Worm (Caenorhabditis elegans) whole organism, L4 larva: ENCODE results near the gene R10E9.4.

Experiments
- F26F4.8 ChIP-seq: fragments of 200-800 bp; sonication (Bioruptor generic); conservative IDR thresholded peaks from 2 replicates; pipeline ENCODE4 v1.3.6; 2022; ENCODE audit warnings: missing genetic modification characterization, missing compliant biosample characterization
- F37D6.2 ChIP-seq: sonication (generic microtip); optimal IDR thresholded peaks from 2 replicates; lab custom pipeline; 2016; ENCODE audit warnings: mild to moderate bottlenecking, missing genetic modification characterization, missing compliant biosample characterization
- F49E8.2 ChIP-seq: sonication (generic microtip); optimal IDR thresholded peaks from 2 replicates; lab custom pipeline; 2016; ENCODE audit warnings: missing compliant biosample characterization, mild to moderate bottlenecking, missing genetic modification characterization, borderline replicate concordance
- T26A8.4 ChIP-seq: fragments of 200-800 bp; sonication (Bioruptor generic); IDR thresholded peaks from 2 replicates; pipeline ENCODE4 v1.3.6; 2022; ENCODE audit warnings: missing genetic modification characterization, missing compliant biosample characterization
- Y5F2A.4 ChIP-seq: fragments of 200-800 bp; sonication (Bioruptor generic); optimal IDR thresholded peaks from 2 replicates; lab custom pipeline; 2018; ENCODE audit warnings: mild to moderate bottlenecking, missing genetic modification characterization, missing compliant biosample characterization
- aha-1 ChIP-seq: fragments of 150-350 bp; peaks from one replicate; lab custom pipeline; 2014; ENCODE audit warnings: missing biosample characterization, missing genetic modification characterization
- ama-1 ChIP-seq: fragments of 150-350 bp; optimal IDR thresholded peaks from 2 replicates; lab custom pipeline; 2014; ENCODE audit warnings: inconsistent platforms, mixed read lengths
- ceh-20 ChIP-seq: fragments of 200-800 bp; sonication (Bioruptor generic); IDR thresholded peaks from 2 replicates; pipeline ENCODE4 v1.3.6; 2022; ENCODE audit warnings: missing genetic modification reagents, missing genetic modification characterization, missing compliant biosample characterization
- ceh-28 ChIP-seq: fragments of 150-350 bp; optimal IDR thresholded peaks from 2 replicates; lab custom pipeline; 2014; ENCODE audit warnings: missing biosample characterization, missing genetic modification reagents, missing genetic modification characterization
- ceh-82 ChIP-seq: sonication (generic microtip); optimal IDR thresholded peaks from 2 replicates; lab custom pipeline; 2017; ENCODE audit warnings: missing biosample characterization, missing genetic modification characterization
- daf-16 ChIP-seq, 3 experiments: sonication (generic microtip); optimal IDR thresholded peaks; 2 replicates each; lab custom pipeline; 2016 to 2017; ENCODE audit warnings: missing genetic modification characterization in 3 of 3, missing genetic modification reagents in 3 of 3, mild to moderate bottlenecking in 2 of 3, missing compliant biosample characterization in 2 of 3, missing biosample characterization in 1 of 3, moderate library complexity in 1 of 3
- daf-8 ChIP-seq: fragments of 200-800 bp; sonication (Bioruptor generic); IDR thresholded peaks from 2 replicates; pipeline ENCODE4 v1.3.6; 2022; ENCODE audit warnings: missing genetic modification characterization, missing compliant biosample characterization
- dmd-9 ChIP-seq: fragments of 200-800 bp; sonication (Bioruptor generic); IDR thresholded peaks from 2 replicates; pipeline ENCODE4 v1.3.6; 2022; ENCODE audit warnings: missing genetic modification reagents, missing genetic modification characterization, missing compliant biosample characterization
- dpl-1 ChIP-seq: fragments of 150-350 bp; optimal IDR thresholded peaks from 2 replicates; lab custom pipeline; 2014; ENCODE audit warnings: missing biosample characterization, missing genetic modification reagents, missing genetic modification characterization
- duxl-1 ChIP-seq: sonication (generic microtip); optimal IDR thresholded peaks from 2 replicates; lab custom pipeline; 2016; ENCODE audit warnings: mild to moderate bottlenecking, missing genetic modification characterization, moderate library complexity, missing compliant biosample characterization; ENCODE audit not compliant: poor library complexity
- egl-43 ChIP-seq: fragments of 200-800 bp; sonication (Bioruptor generic); IDR thresholded peaks from 2 replicates; pipeline ENCODE4 v1.3.6; 2022; ENCODE audit warnings: missing genetic modification reagents, missing genetic modification characterization, missing compliant biosample characterization
- fkh-10 ChIP-seq: fragments of 150-350 bp; optimal IDR thresholded peaks from 2 replicates; lab custom pipeline; 2014; ENCODE audit warnings: missing biosample characterization, missing genetic modification reagents, missing genetic modification characterization
- gei-8 ChIP-seq: fragments of 200-800 bp; sonication (Bioruptor generic); optimal IDR thresholded peaks from 2 replicates; lab custom pipeline; 2018; ENCODE audit warnings: mild to moderate bottlenecking, missing genetic modification characterization, missing compliant biosample characterization
- hif-1 ChIP-seq, 2 experiments: sonication (generic microtip); optimal IDR thresholded peaks; 2 replicates each; lab custom pipeline; 2016 to 2017; ENCODE audit warnings: missing compliant biosample characterization in 2 of 2, missing genetic modification characterization in 2 of 2, missing genetic modification reagents in 2 of 2, missing genotype in 2 of 2, mild to moderate bottlenecking in 1 of 2
- hlh-11 ChIP-seq: fragments of 200-800 bp; sonication (Bioruptor generic); optimal IDR thresholded peaks from 2 replicates; lab custom pipeline; 2018; ENCODE audit warnings: mild to moderate bottlenecking, missing genetic modification characterization, missing compliant biosample characterization
- lin-1 ChIP-seq: fragments of 200-800 bp; sonication (Bioruptor generic); IDR thresholded peaks from 2 replicates; pipeline ENCODE4 v1.3.6; 2022; ENCODE audit warnings: missing genetic modification reagents, missing genetic modification characterization, missing compliant biosample characterization
- lin-13 ChIP-seq: fragments of 150-350 bp; optimal IDR thresholded peaks from 2 replicates; lab custom pipeline; 2014; ENCODE audit warnings: missing biosample characterization, missing genetic modification reagents, missing genetic modification characterization
- lin-38 ChIP-seq: fragments of 200-800 bp; sonication (Bioruptor generic); IDR thresholded peaks from 2 replicates; pipeline ENCODE4 v1.3.6; 2022; ENCODE audit warnings: missing genetic modification reagents, missing genetic modification characterization, missing compliant biosample characterization
- lir-3 ChIP-seq: sonication (generic microtip); optimal IDR thresholded peaks from 2 replicates; lab custom pipeline; 2016; ENCODE audit warnings: mild to moderate bottlenecking, missing genetic modification characterization, missing compliant biosample characterization
- lsy-2 ChIP-seq, 2 experiments: fragments of 150-350 bp in 1 of 2; sonication (generic microtip) in 1 of 2; optimal IDR thresholded peaks; 2 replicates each; lab custom pipeline; 2014 to 2017; ENCODE audit warnings: missing biosample characterization in 2 of 2, missing genetic modification characterization in 2 of 2
- madf-5 ChIP-seq, 2 experiments: fragments of 200-800 bp; sonication (Bioruptor generic); IDR thresholded peaks; 2 replicates each; pipeline ENCODE4 v1.3.6; 2022; ENCODE audit warnings: missing compliant biosample characterization in 2 of 2, missing genetic modification characterization in 2 of 2
- mdl-1 ChIP-seq, 2 experiments: fragments of 150-350 bp in 1 of 2; sonication (generic microtip) in 1 of 2; optimal IDR thresholded peaks; 2 replicates each; lab custom pipeline; 2014 to 2017; ENCODE audit warnings: missing biosample characterization in 2 of 2, missing genetic modification characterization in 2 of 2
- mes-2 ChIP-seq: sonication (generic microtip); optimal IDR thresholded peaks from 2 replicates; lab custom pipeline; 2016; ENCODE audit warnings: missing genotype, mild to moderate bottlenecking, missing genetic modification characterization, missing compliant biosample characterization; ENCODE audit not compliant: poor library complexity, severe bottlenecking
- mxl-3 ChIP-seq: fragments of 200-800 bp; sonication (Bioruptor generic); optimal IDR thresholded peaks from 2 replicates; lab custom pipeline; 2018; ENCODE audit warnings: mild to moderate bottlenecking, missing genetic modification characterization, missing compliant biosample characterization
- nhr-10 ChIP-seq: fragments of 150-350 bp; optimal IDR thresholded peaks from 2 replicates; lab custom pipeline; 2014; ENCODE audit warnings: missing biosample characterization, missing genetic modification characterization
- nhr-11 ChIP-seq: fragments of 150-350 bp; optimal IDR thresholded peaks from 2 replicates; lab custom pipeline; 2014; ENCODE audit warnings: missing biosample characterization, missing genetic modification characterization
- nhr-25 ChIP-seq: sonication (generic microtip); optimal IDR thresholded peaks from 2 replicates; lab custom pipeline; 2017; ENCODE audit warnings: missing genetic modification characterization, mild to moderate bottlenecking, missing compliant biosample characterization, antibody characterized with exemption, moderate library complexity, borderline replicate concordance; ENCODE audit not compliant: insufficient read depth
- nhr-6 ChIP-seq: fragments of 150-350 bp; optimal IDR thresholded peaks from 2 replicates; lab custom pipeline; 2014; ENCODE audit warnings: missing biosample characterization, missing genetic modification characterization
- pha-4 ChIP-seq, 2 experiments: fragments of 150-350 bp in 1 of 2; fragments of 200-800 bp in 1 of 2; sonication (Bioruptor generic) in 1 of 2; IDR thresholded peaks in 1 of 2; optimal IDR thresholded peaks in 1 of 2; 2 replicates each; pipeline versions ENCODE4 v1.3.6 to Lab custom; 2014 to 2022; ENCODE audit warnings: missing genetic modification characterization in 2 of 2, missing genetic modification reagents in 2 of 2, missing biosample characterization in 1 of 2, missing compliant biosample characterization in 1 of 2
- php-3 ChIP-seq: fragments of 200-800 bp; sonication (Bioruptor generic); IDR thresholded peaks from 2 replicates; pipeline ENCODE4 v1.3.6; 2022; ENCODE audit warnings: missing genetic modification reagents, missing genetic modification characterization, missing compliant biosample characterization
- rbr-2 ChIP-seq: sonication (generic microtip); optimal IDR thresholded peaks from 2 replicates; lab custom pipeline; 2016; ENCODE audit warnings: missing genotype, missing genetic modification characterization, missing compliant biosample characterization
- saeg-2 ChIP-seq: fragments of 200-800 bp; sonication (Bioruptor generic); IDR thresholded peaks from 2 replicates; pipeline ENCODE4 v1.3.6; 2022; ENCODE audit warnings: missing genetic modification reagents, missing genetic modification characterization, missing compliant biosample characterization
- set-16 ChIP-seq: fragments of 200-800 bp; sonication (Bioruptor generic); IDR thresholded peaks from 2 replicates; pipeline ENCODE4 v1.3.6; 2022; ENCODE audit warnings: missing genetic modification reagents, missing genetic modification characterization, missing compliant biosample characterization
- skn-1 ChIP-seq: fragments of 150-350 bp; optimal IDR thresholded peaks from 2 replicates; lab custom pipeline; 2014; ENCODE audit warnings: missing biosample characterization, missing genetic modification characterization
- spr-1 ChIP-seq: sonication (generic microtip); optimal IDR thresholded peaks from 2 replicates; lab custom pipeline; 2016; ENCODE audit warnings: mild to moderate bottlenecking, missing genetic modification characterization, missing compliant biosample characterization
- spr-3 ChIP-seq: fragments of 200-800 bp; sonication (Bioruptor generic); optimal IDR thresholded peaks from 2 replicates; lab custom pipeline; 2018; ENCODE audit warnings: mild to moderate bottlenecking, missing genetic modification characterization, missing compliant biosample characterization
- unc-130 ChIP-seq: sonication (generic microtip); optimal IDR thresholded peaks from 2 replicates; lab custom pipeline; 2016; ENCODE audit warnings: missing genetic modification reagents, missing genetic modification characterization, missing compliant biosample characterization
- unc-39 ChIP-seq: sonication (generic microtip); optimal IDR thresholded peaks from 2 replicates; lab custom pipeline; 2017; ENCODE audit warnings: missing biosample characterization, missing genetic modification characterization
- zip-11 ChIP-seq: fragments of 200-800 bp; sonication (Bioruptor generic); IDR thresholded peaks from 2 replicates; pipeline ENCODE4 v1.3.6; 2022; ENCODE audit warnings: missing genetic modification characterization, missing compliant biosample characterization
- zip-2 ChIP-seq: fragments of 150-350 bp; optimal IDR thresholded peaks from 2 replicates; lab custom pipeline; 2014; ENCODE audit warnings: missing biosample characterization, missing genetic modification characterization

Gene R10E9.4

DNA sequence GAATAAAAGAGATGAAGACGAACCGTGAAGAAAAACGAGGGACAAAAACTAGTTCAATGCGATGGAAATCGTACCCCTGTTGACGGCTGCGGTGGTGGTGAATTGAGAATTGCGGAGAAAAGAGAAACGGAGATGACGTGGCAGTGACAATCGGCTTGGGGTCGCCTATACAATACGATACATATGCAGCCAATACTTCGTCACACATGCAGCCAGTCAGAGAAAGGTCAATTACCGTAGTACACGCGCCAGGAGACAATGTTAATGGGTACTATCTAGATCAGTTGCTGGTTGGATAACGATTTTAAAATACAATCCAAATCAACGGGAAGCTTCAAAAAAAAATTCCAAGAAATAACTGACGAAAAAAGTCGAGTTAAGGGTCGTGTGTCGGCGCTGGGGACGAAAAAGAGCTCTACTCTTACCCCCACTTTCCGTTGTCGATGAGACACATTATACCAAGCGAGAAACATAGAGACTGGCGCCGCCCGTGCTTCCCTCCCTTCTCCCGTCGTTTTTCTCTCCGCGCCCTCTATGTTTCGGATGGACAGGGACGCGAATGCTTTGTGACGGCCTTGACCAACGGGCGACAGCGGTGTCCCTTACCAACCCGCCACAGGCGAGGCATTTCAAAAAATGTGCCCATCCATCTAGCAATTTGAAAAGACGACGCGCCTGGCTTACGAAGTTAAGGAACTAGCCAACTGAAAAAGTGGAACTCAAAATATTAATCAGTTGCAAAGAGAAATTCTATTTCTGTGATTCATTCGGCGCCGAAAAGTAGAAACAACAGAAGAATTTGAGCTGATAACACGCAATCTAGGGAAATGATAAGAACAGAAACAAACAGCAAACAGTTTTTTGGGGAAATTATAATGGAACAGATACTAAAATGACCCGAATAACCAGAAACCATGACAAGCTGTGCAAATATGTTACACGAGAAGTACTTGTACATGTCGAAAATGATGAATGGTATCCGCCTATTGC is 46.3 kb upstream of the R10E9.4 start (continued):
- no peak for TF ChIP-seq T26A8.4 (GFP tag; lab: Robert Waterston, UW)
- TF ChIP-seq spr-3 = no peak
- TF ChIP-seq dpl-1 (GFP tag; lab: Kevin White, UChicago) = peak; percentile 6
- no peak for TF ChIP-seq ceh-82
- no peak for TF ChIP-seq lir-3 (tag; lab: Kevin White, UChicago)
- peak; percentile 97 for TF ChIP-seq aha-1 (tag; lab: Kevin White, UChicago)
- TF ChIP-seq nhr-25 (tag; lab: Kevin White, UChicago) = no peak
- no peak for TF ChIP-seq daf-16 (GFP tag; optimal IDR thresholded peaks at IDR 0.05; lab: Kevin White, UChicago)
- TF ChIP-seq daf-16 (tag; optimal IDR thresholded peaks at IDR 0.05; lab: Kevin White, UChicago) = peak; percentile 52
- TF ChIP-seq Y5F2A.4 (GFP tag; lab: Kevin White, UChicago) = no peak

DNA sequence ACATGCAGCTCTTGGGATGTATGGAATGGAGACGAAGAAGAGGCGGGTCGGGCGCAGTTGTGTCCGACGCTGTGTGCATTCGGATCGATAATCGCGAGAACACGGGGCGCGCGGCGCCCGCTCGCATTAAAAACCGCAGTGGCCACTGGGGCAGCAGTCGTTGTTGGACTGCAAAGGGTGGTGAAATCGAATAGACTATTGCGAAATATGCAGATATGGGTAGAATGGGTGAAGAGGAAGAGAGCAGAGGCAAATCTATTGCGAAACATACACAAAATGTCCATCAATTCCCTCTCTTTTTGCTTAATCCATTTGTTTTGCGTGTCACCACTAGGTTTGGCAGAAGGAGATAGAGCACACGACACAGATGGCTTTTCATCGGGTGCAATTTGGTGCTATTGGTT is 45.5 kb upstream of the R10E9.4 start:
- TF ChIP-seq php-3 (GFP tag; lab: Robert Waterston, UW) (no peak), mes-2 (tag; lab: Kevin White, UChicago) (peak; percentile 64), egl-43 (GFP tag; lab: Robert Waterston, UW) (peak; percentile 80), fkh-10 (peak; percentile 47), zip-11 (GFP tag; lab: Robert Waterston, UW) (no peak), hif-1 (tag; optimal IDR thresholded peaks at IDR 0.05; lab: Kevin White, UChicago) (peak in 1 of 2 experiments; percentile 58), zip-2 (tag; lab: Kevin White, UChicago) (no peak), ceh-20 (peak; percentile 82), ama-1 (lab: Kevin White, UChicago) (no peak), hlh-11 (peak; percentile 57), F26F4.8 (GFP tag; lab: Robert Waterston, UW) (0 out of 2 replicates have a peak, but pooled peaks have one; percentile 34), nhr-6 (peak; percentile 36), lin-38 (peak; percentile 33), set-16 (GFP tag; lab: Robert Waterston, UW) (peak; percentile 68), madf-5 (GFP tag; IDR thresholded peaks at IDR 0.05; lab: Robert Waterston, UW) (no peak), ceh-28 (tag; lab: Kevin White, UChicago) (peak; percentile 76), lin-13 (GFP tag; lab: Kevin White, UChicago) (peak; percentile 71), F37D6.2 (tag; lab: Kevin White, UChicago) (peak; percentile 74), mxl-3 (GFP tag; lab: Kevin White, UChicago) (peak; percentile 26), aha-1 (tag; lab: Kevin White, UChicago) (peak; percentile 96), unc-39 (tag; lab: Kevin White, UChicago) (no peak), unc-130 (no peak), dpl-1 (GFP tag; lab: Kevin White, UChicago) (peak; percentile 1), rbr-2 (tag; lab: Kevin White, UChicago) (peak; percentile 80), daf-8 (GFP tag; lab: Robert Waterston, UW) (no peak), F49E8.2 (tag; lab: Kevin White, UChicago) (no peak), saeg-2 (0 out of 2 replicates have a peak, but pooled peaks have one; percentile 10), nhr-10 (tag; lab: Kevin White, UChicago) (peak; percentile 10), dmd-9 (0 out of 2 replicates have a peak, but pooled peaks have one; percentile 7), gei-8 (GFP tag; lab: Kevin White, UChicago) (no peak), lir-3 (tag; lab: Kevin White, UChicago) (peak; percentile 7), duxl-1 (tag; lab: Kevin White, UChicago) (no peak), lsy-2 (tag; optimal IDR thresholded peaks at IDR 0.05; lab: Kevin White, UChicago) (peak; percentile 67 to 87), spr-1 (tag; lab: Kevin White, UChicago) (peak; percentile 10), lin-1 (no peak), skn-1 (tag; lab: Kevin White, UChicago) (no peak), pha-4 (GFP tag; IDR thresholded peaks at IDR 0.05; lab: Robert Waterston, UW) (no peak), pha-4 (tag; optimal IDR thresholded peaks at IDR 0.05; lab: Kevin White, UChicago) (no peak), nhr-11 (tag; lab: Kevin White, UChicago) (peak; percentile 88), daf-16 (GFP tag; optimal IDR thresholded peaks at IDR 0.05; lab: Kevin White, UChicago) (no peak), daf-16 (tag; optimal IDR thresholded peaks at IDR 0.05; lab: Kevin White, UChicago) (no peak), mdl-1 (tag; optimal IDR thresholded peaks at IDR 0.05; lab: Kevin White, UChicago) (peak in 1 of 2 experiments; percentile 61)
